Worm (Caenorhabditis elegans): ENCODE measurements around the gene F12A10.8.

The F12A10.8 gene

ce11 chrII:5455650-5456355 lies 45.1 kb downstream of the F12A10.8 start, which contains the start of gene daz-1:
Gene daz-1, plus strand, starts transcription at chrII:5456305.
- TF ChIP-seq hlh-4 (tag; optimal IDR thresholded peaks at IDR 0.05) = no peak
- no peak for TF ChIP-seq zag-1 (tag; optimal IDR thresholded peaks at IDR 0.05)
- TF ChIP-seq fkh-10 (GFP tag; optimal IDR thresholded peaks at IDR 0.05) = no peak
- TF ChIP-seq Y116A8C.19 (tag; optimal IDR thresholded peaks at IDR 0.05; ENCODE audit: borderline replicate concordance) = no peak
- TF ChIP-seq nhr-77 (tag; optimal IDR thresholded peaks at IDR 0.05) = no peak
- no peak for TF ChIP-seq zip-4 (GFP tag; optimal IDR thresholded peaks at IDR 0.05)
- no peak for TF ChIP-seq nhr-85 (tag)
- no peak for TF ChIP-seq tbx-2 (tag; optimal IDR thresholded peaks at IDR 0.05)
- no peak for TF ChIP-seq fkh-8 (tag; optimal IDR thresholded peaks at IDR 0.05)
- no peak for TF ChIP-seq pax-3 (tag; optimal IDR thresholded peaks at IDR 0.05)

ce11 chrII:5453547-5453946 lies 47.3 kb downstream of the F12A10.8 start, which contains the start of gene dhs-5:
Gene dhs-5, plus strand, starts transcription at chrII:5453847.
- peak; percentile 56 for TF ChIP-seq dsc-1 (tag; optimal IDR thresholded peaks at IDR 0.05)
- no peak for TF ChIP-seq C16A3.4 (tag; optimal IDR thresholded peaks at IDR 0.05)

- peak; percentile 66 for TF ChIP-seq nhr-85 (tag)
- no peak for TF ChIP-seq lsy-2 (tag; optimal IDR thresholded peaks at IDR 0.05)
These were observed 49.6 kb downstream of the F12A10.8 start for ce11 chrII:5451278-5451677.

ce11 chrII:5449620-5450019 lies 51.2 kb downstream of the F12A10.8 start:
- TF ChIP-seq ceh-90 (tag; optimal IDR thresholded peaks at IDR 0.05) = no peak
- peak; percentile 0 for TF ChIP-seq nhr-20 (tag; optimal IDR thresholded peaks at IDR 0.05)
- peak; percentile 67 for TF ChIP-seq nhr-85 (tag)
- TF ChIP-seq elt-3 (tag; optimal IDR thresholded peaks at IDR 0.05) = peak in 1 of 6 experiments; percentile 12
- TF ChIP-seq blmp-1 (tag; optimal IDR thresholded peaks at IDR 0.05) = peak; percentile 74

ce11 chrII:5449219-5449618 lies 51.6 kb downstream of the F12A10.8 start:
- peak; percentile 32 for TF ChIP-seq dsc-1 (tag; optimal IDR thresholded peaks at IDR 0.05)
- no peak for TF ChIP-seq C04F5.9 (tag; optimal IDR thresholded peaks at IDR 0.05)
- peak; percentile 72 for TF ChIP-seq rnt-1 (tag; optimal IDR thresholded peaks at IDR 0.05)
- peak in 1 of 2 experiments; percentile 6 for TF ChIP-seq efl-1 (optimal IDR thresholded peaks at IDR 0.05)
- TF ChIP-seq efl-1 (GFP tag; optimal IDR thresholded peaks at IDR 0.05 in 1 of 2) = no peak
- peak; percentile 41 for TF ChIP-seq nhr-19 (GFP tag; conservative IDR thresholded peaks at IDR 0.05)
- peak; percentile 59 for TF ChIP-seq lin-14 (GFP tag; optimal IDR thresholded peaks at IDR 0.05)
